Worm (Caenorhabditis elegans) whole organism, midembryonic: Measurements from ENCODE around the gene srx-48.

Source experiments
- T22C8.4 ChIP-seq: fragments of 200-800 bp; sonication (Bioruptor generic); IDR thresholded peaks from 2 replicates; pipeline ENCODE4 v1.3.6; 2022; ENCODE audit warnings: missing genetic modification characterization, missing compliant biosample characterization
- cog-1 ChIP-seq: sonication (generic microtip); optimal IDR thresholded peaks from 2 replicates; lab custom pipeline; 2016; ENCODE audit warnings: missing genetic modification characterization, missing compliant biosample characterization
- flt-1 ChIP-seq: fragments of 200-800 bp; sonication (Bioruptor generic); IDR thresholded peaks from 2 replicates; pipeline ENCODE4 v1.3.6; 2022; ENCODE audit warnings: missing genetic modification characterization, missing compliant biosample characterization
- klf-2 ChIP-seq: fragments of 200-800 bp; sonication (Bioruptor generic); conservative IDR thresholded peaks from 2 replicates; pipeline ENCODE4 v1.3.6; 2022; ENCODE audit warnings: missing genetic modification reagents, missing genetic modification characterization, missing compliant biosample characterization
- med-1 ChIP-seq: sonication (generic microtip); optimal IDR thresholded peaks from 2 replicates; lab custom pipeline; 2017; ENCODE audit warnings: missing genetic modification characterization, mild to moderate bottlenecking, missing compliant biosample characterization, antibody characterized with exemption, missing genetic modification reagents; ENCODE audit not compliant: insufficient read depth
- ref-1 ChIP-seq: fragments of 200-800 bp; sonication (Bioruptor generic); conservative IDR thresholded peaks from 2 replicates; pipeline ENCODE4 v1.3.6; 2022; ENCODE audit warnings: missing genetic modification reagents, missing genetic modification characterization, missing compliant biosample characterization
- tab-1 ChIP-seq: fragments of 200-800 bp; sonication (Bioruptor generic); IDR thresholded peaks from 2 replicates; pipeline ENCODE4 v1.3.6; 2022; ENCODE audit warnings: missing genetic modification characterization, missing compliant biosample characterization
- ztf-23 ChIP-seq: fragments of 200-800 bp; sonication (Bioruptor generic); IDR thresholded peaks from 2 replicates; pipeline ENCODE4 v1.3.6; 2022; ENCODE audit warnings: missing genetic modification reagents, missing genetic modification characterization, missing compliant biosample characterization
- ztf-29 ChIP-seq: fragments of 200-800 bp; sonication (Bioruptor generic); IDR thresholded peaks from 2 replicates; pipeline ENCODE4 v1.3.6; 2022; ENCODE audit warnings: missing genetic modification reagents, missing genetic modification characterization, missing compliant biosample characterization

srx-48 gene

ce11 chrV:15303625-15304024 lies at the start of gene srx-48:
Gene srx-48, minus strand, starts transcription at chrV:15303725.
- no peak for TF ChIP-seq med-1 (GFP tag; lab: Kevin White, UChicago)
- no peak for TF ChIP-seq ztf-29 (GFP tag; lab: Robert Waterston, UW)
- no peak for TF ChIP-seq tab-1 (GFP tag; lab: Robert Waterston, UW)
- TF ChIP-seq T22C8.4: no peak
- no peak for TF ChIP-seq ref-1
- no peak for TF ChIP-seq cog-1 (tag; lab: Kevin White, UChicago)
- no peak for TF ChIP-seq flt-1 (GFP tag; lab: Robert Waterston, UW)
- TF ChIP-seq ztf-23 (GFP tag; lab: Robert Waterston, UW): no peak
- TF ChIP-seq klf-2 (GFP tag; lab: Robert Waterston, UW): no peak

ce11 chrV:15352376-15352775 lies 48.9 kb upstream of the srx-48 start, which contains the start of gene srx-58:
Gene srx-58, plus strand, starts transcription at chrV:15352676.
- no peak for TF ChIP-seq med-1 (GFP tag; lab: Kevin White, UChicago)
- no peak for TF ChIP-seq T22C8.4
- no peak for TF ChIP-seq klf-2 (GFP tag; lab: Robert Waterston, UW)
- TF ChIP-seq tab-1 (GFP tag; lab: Robert Waterston, UW): no peak

- TF ChIP-seq cog-1 (tag; lab: Kevin White, UChicago) (no peak), klf-2 (GFP tag; lab: Robert Waterston, UW) (no peak), T22C8.4 (no peak), ztf-29 (GFP tag; lab: Robert Waterston, UW) (no peak), tab-1 (GFP tag; lab: Robert Waterston, UW) (no peak), flt-1 (GFP tag; lab: Robert Waterston, UW) (no peak), ztf-23 (GFP tag; lab: Robert Waterston, UW) (no peak), med-1 (GFP tag; lab: Kevin White, UChicago) (no peak), ref-1 (no peak)
These were observed 47.1 kb upstream of the srx-48 start, which contains the start of gene clec-231 for ce11 chrV:15350615-15351014. Gene clec-231, minus strand, starts transcription at chrV:15350715.

- TF ChIP-seq ref-1: no peak
- no peak for TF ChIP-seq ztf-23 (GFP tag; lab: Robert Waterston, UW)
- TF ChIP-seq med-1 (GFP tag; lab: Kevin White, UChicago): no peak
- no peak for TF ChIP-seq cog-1 (tag; lab: Kevin White, UChicago)
- TF ChIP-seq klf-2 (GFP tag; lab: Robert Waterston, UW): no peak
- TF ChIP-seq T22C8.4: no peak
- no peak for TF ChIP-seq ztf-29 (GFP tag; lab: Robert Waterston, UW)
- TF ChIP-seq flt-1 (GFP tag; lab: Robert Waterston, UW): no peak
- TF ChIP-seq tab-1 (GFP tag; lab: Robert Waterston, UW): no peak
These were observed 45.5 kb upstream of the srx-48 start, which contains the start of gene clec-230 for ce11 chrV:15349044-15349443. Gene clec-230, minus strand, starts transcription at chrV:15349144.

ce11 chrV:15347292-15347691 lies 43.8 kb upstream of the srx-48 start, which contains the start of gene C29F3.3:
Gene C29F3.3, minus strand, starts transcription at chrV:15347392.
- TF ChIP-seq T22C8.4: no peak
- TF ChIP-seq ztf-29 (GFP tag; lab: Robert Waterston, UW): no peak
- TF ChIP-seq flt-1 (GFP tag; lab: Robert Waterston, UW): no peak
- TF ChIP-seq med-1 (GFP tag; lab: Kevin White, UChicago): no peak
- no peak for TF ChIP-seq klf-2 (GFP tag; lab: Robert Waterston, UW)
- no peak for TF ChIP-seq tab-1 (GFP tag; lab: Robert Waterston, UW)
- no peak for TF ChIP-seq ref-1
- no peak for TF ChIP-seq cog-1 (tag; lab: Kevin White, UChicago)
- no peak for TF ChIP-seq ztf-23 (GFP tag; lab: Robert Waterston, UW)

- TF ChIP-seq tab-1 (GFP tag; lab: Robert Waterston, UW) (no peak), ztf-23 (GFP tag; lab: Robert Waterston, UW) (no peak), T22C8.4 (no peak), flt-1 (GFP tag; lab: Robert Waterston, UW) (no peak), med-1 (GFP tag; lab: Kevin White, UChicago) (no peak), klf-2 (GFP tag; lab: Robert Waterston, UW) (no peak), cog-1 (tag; lab: Kevin White, UChicago) (no peak)
These were observed 41.0 kb upstream of the srx-48 start, which contains the start of gene wrt-8 for ce11 chrV:15344481-15344880. Gene wrt-8, minus strand, starts transcription at chrV:15344581.

- no peak for TF ChIP-seq flt-1 (GFP tag; lab: Robert Waterston, UW)
These were observed 37.9 kb upstream of the srx-48 start, which contains the start of gene clec-229 for ce11 chrV:15341404-15341803. Gene clec-229, minus strand, starts transcription at chrV:15341504.

- TF ChIP-seq T22C8.4 (no peak), ref-1 (no peak), ztf-29 (GFP tag; lab: Robert Waterston, UW) (no peak), ztf-23 (GFP tag; lab: Robert Waterston, UW) (no peak), med-1 (GFP tag; lab: Kevin White, UChicago) (no peak), flt-1 (GFP tag; lab: Robert Waterston, UW) (no peak), cog-1 (tag; lab: Kevin White, UChicago) (no peak), klf-2 (GFP tag; lab: Robert Waterston, UW) (no peak), tab-1 (GFP tag; lab: Robert Waterston, UW) (no peak)
These were observed 35.8 kb upstream of the srx-48 start, which contains the start of gene clec-228 for ce11 chrV:15339363-15339762. Gene clec-228, minus strand, starts transcription at chrV:15339463.

ce11 chrV:15337405-15337804 lies 33.9 kb upstream of the srx-48 start, which contains the start of gene wrt-7:
Gene wrt-7, minus strand, starts transcription at chrV:15337505.
- no peak for TF ChIP-seq klf-2 (GFP tag; lab: Robert Waterston, UW)
- no peak for TF ChIP-seq T22C8.4
- TF ChIP-seq ztf-23 (GFP tag; lab: Robert Waterston, UW): no peak
- no peak for TF ChIP-seq tab-1 (GFP tag; lab: Robert Waterston, UW)
- TF ChIP-seq ref-1: no peak

ce11 chrV:15332851-15333250 lies 29.3 kb upstream of the srx-48 start, which contains the start of gene srw-113:
Gene srw-113, plus strand, starts transcription at chrV:15333151.
- TF ChIP-seq tab-1 (GFP tag; lab: Robert Waterston, UW) (no peak), cog-1 (tag; lab: Kevin White, UChicago) (no peak), ztf-23 (GFP tag; lab: Robert Waterston, UW) (no peak)
